Worm (Caenorhabditis elegans) whole organism, early embryonic: ENCODE data around the gene nlp-29.

Source experiments
- ama-1 ChIP-seq: fragments of 150-350 bp; optimal IDR thresholded peaks from 2 replicates; lab custom pipeline; 2014
- tbx-11 ChIP-seq: fragments of 200-800 bp; sonication (Bioruptor generic); IDR thresholded peaks from 2 replicates; pipeline ENCODE4 v1.3.6; 2022; ENCODE audit warnings: missing genetic modification characterization, missing compliant biosample characterization
- tbx-37 ChIP-seq: fragments of 200-800 bp; sonication (Bioruptor generic); conservative IDR thresholded peaks from 2 replicates; pipeline ENCODE4 v1.3.6; 2022; ENCODE audit warnings: missing genetic modification reagents, missing genetic modification characterization, missing compliant biosample characterization

- TF ChIP-seq ama-1 (lab: Kevin White, UChicago) (no peak), tbx-11 (GFP tag; lab: Robert Waterston, UW) (no peak), tbx-37 (GFP tag; lab: Robert Waterston, UW) (no peak)
These were observed 20.4 kb downstream of the nlp-29 start for ce11 chrV:4004577-4004976.
